Fruit fly (Drosophila melanogaster) whole organism, prepupa: ENCODE measurements around the gene CG7872.
A peak's percentile ranks its signal among the peaks of the same experiment; 100 is the strongest.

Experiments used
- Hr39 ChIP-seq: fragments of 200-800 bp; sonication (Bioruptor generic); optimal IDR thresholded peaks from 2 replicates; lab custom pipeline; 2016; ENCODE audit warnings: missing biosample characterization, missing genetic modification characterization
- Sox102F ChIP-seq: fragments of 200-800 bp; sonication (Bioruptor generic); optimal IDR thresholded peaks from 2 replicates; lab custom pipeline; 2016; ENCODE audit warnings: missing biosample characterization, mild to moderate bottlenecking, missing genetic modification characterization

- TF ChIP-seq Sox102F (GFP tag; lab: Kevin White, UChicago) (no peak), Hr39 (peak; percentile 13)
Observed at dm6 chrX:15610957-15611356, 33.0 kb downstream of the CG7872 start.
